Worm (Caenorhabditis elegans) whole organism, midembryonic: ENCODE results near the gene rheb-1.
"Not testable (repeated sequence)": the region's sequence is repeated elsewhere in the genome, so short reads cannot be mapped to it uniquely, and the experiment has no call there.

Experiments
- T22C8.4 ChIP-seq: fragments of 200-800 bp; sonication (Bioruptor generic); IDR thresholded peaks from 2 replicates; pipeline ENCODE4 v1.3.6; 2022; ENCODE audit warnings: missing genetic modification characterization, missing compliant biosample characterization
- cog-1 ChIP-seq: sonication (generic microtip); optimal IDR thresholded peaks from 2 replicates; lab custom pipeline; 2016; ENCODE audit warnings: missing genetic modification characterization, missing compliant biosample characterization
- flt-1 ChIP-seq: fragments of 200-800 bp; sonication (Bioruptor generic); IDR thresholded peaks from 2 replicates; pipeline ENCODE4 v1.3.6; 2022; ENCODE audit warnings: missing genetic modification characterization, missing compliant biosample characterization
- klf-2 ChIP-seq: fragments of 200-800 bp; sonication (Bioruptor generic); conservative IDR thresholded peaks from 2 replicates; pipeline ENCODE4 v1.3.6; 2022; ENCODE audit warnings: missing genetic modification reagents, missing genetic modification characterization, missing compliant biosample characterization
- med-1 ChIP-seq: sonication (generic microtip); optimal IDR thresholded peaks from 2 replicates; lab custom pipeline; 2017; ENCODE audit warnings: missing genetic modification characterization, mild to moderate bottlenecking, missing compliant biosample characterization, antibody characterized with exemption, missing genetic modification reagents; ENCODE audit not compliant: insufficient read depth
- ref-1 ChIP-seq: fragments of 200-800 bp; sonication (Bioruptor generic); conservative IDR thresholded peaks from 2 replicates; pipeline ENCODE4 v1.3.6; 2022; ENCODE audit warnings: missing genetic modification reagents, missing genetic modification characterization, missing compliant biosample characterization
- tab-1 ChIP-seq: fragments of 200-800 bp; sonication (Bioruptor generic); IDR thresholded peaks from 2 replicates; pipeline ENCODE4 v1.3.6; 2022; ENCODE audit warnings: missing genetic modification characterization, missing compliant biosample characterization
- ztf-23 ChIP-seq: fragments of 200-800 bp; sonication (Bioruptor generic); IDR thresholded peaks from 2 replicates; pipeline ENCODE4 v1.3.6; 2022; ENCODE audit warnings: missing genetic modification reagents, missing genetic modification characterization, missing compliant biosample characterization
- ztf-29 ChIP-seq: fragments of 200-800 bp; sonication (Bioruptor generic); IDR thresholded peaks from 2 replicates; pipeline ENCODE4 v1.3.6; 2022; ENCODE audit warnings: missing genetic modification reagents, missing genetic modification characterization, missing compliant biosample characterization

rheb-1 gene

DNA sequence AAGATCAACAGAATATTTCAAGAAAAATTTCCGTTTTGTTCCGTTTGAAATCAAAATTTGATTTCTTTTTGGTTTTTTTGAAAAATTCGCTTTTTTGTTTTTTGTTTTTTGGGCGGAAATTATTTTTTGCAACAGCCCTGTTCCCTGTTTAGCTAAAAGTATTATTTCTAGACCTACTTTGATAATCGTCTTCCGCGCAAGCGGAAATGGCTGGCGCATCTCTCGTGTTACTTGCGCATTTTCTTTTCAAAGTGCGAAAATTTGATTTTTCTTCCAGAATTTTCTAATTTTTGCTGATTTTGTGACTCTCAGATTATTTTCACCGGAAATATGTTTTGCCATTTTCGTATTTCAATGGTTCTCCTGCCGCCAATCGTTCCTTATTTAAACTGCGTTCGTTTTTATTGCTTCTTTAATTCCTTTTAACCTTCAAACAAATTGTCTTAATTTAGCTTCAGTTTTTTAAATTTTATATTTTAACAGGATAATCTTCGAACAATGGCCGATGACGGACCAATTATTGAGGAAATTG, 22.2 kb downstream of the rheb-1 start, which contains the start of gene cpar-1:
cpar-1 (plus strand) TSS at position 482 of the 532 bp plus-strand sequence.
- TF ChIP-seq flt-1 (no peak), ref-1 (GFP tag; lab: Robert Waterston, UW) (no peak), T22C8.4 (GFP tag; lab: Robert Waterston, UW) (no peak), cog-1 (tag; lab: Kevin White, UChicago) (no peak), ztf-23 (GFP tag; lab: Robert Waterston, UW) (no peak), klf-2 (no peak), tab-1 (GFP tag; lab: Robert Waterston, UW) (no peak), med-1 (no peak), ztf-29 (GFP tag; lab: Robert Waterston, UW) (no peak)

DNA sequence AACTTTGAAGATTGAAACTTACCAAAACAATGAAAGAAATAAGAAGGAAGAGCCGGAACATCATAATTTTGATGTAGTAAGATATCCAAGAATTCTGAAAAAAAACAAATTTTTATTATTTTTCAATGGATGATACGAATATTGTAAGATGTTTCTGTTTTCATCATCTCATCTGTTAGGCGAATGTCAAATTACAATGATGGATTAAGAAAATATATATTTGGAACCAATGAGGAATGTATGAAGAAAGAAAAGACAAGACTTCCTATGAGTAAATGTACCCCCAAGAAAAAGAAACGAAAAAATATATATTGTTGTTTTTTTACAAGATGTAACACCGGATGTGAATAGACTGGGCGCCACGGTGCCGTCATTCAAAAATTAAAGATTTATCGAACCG, 29.5 kb downstream of the rheb-1 start, which contains the start of gene T26G10.5:
T26G10.5 (minus strand) TSS at position 101 of the 400 bp plus-strand sequence.
- TF ChIP-seq ztf-23 (GFP tag; lab: Robert Waterston, UW): no peak
- no peak for TF ChIP-seq flt-1
- no peak for TF ChIP-seq med-1
- no peak for TF ChIP-seq T22C8.4 (GFP tag; lab: Robert Waterston, UW)
- no peak for TF ChIP-seq cog-1 (tag; lab: Kevin White, UChicago)
- no peak for TF ChIP-seq klf-2
- no peak for TF ChIP-seq ref-1 (GFP tag; lab: Robert Waterston, UW)
- no peak for TF ChIP-seq ztf-29 (GFP tag; lab: Robert Waterston, UW)
- TF ChIP-seq tab-1 (GFP tag; lab: Robert Waterston, UW): no peak

DNA sequence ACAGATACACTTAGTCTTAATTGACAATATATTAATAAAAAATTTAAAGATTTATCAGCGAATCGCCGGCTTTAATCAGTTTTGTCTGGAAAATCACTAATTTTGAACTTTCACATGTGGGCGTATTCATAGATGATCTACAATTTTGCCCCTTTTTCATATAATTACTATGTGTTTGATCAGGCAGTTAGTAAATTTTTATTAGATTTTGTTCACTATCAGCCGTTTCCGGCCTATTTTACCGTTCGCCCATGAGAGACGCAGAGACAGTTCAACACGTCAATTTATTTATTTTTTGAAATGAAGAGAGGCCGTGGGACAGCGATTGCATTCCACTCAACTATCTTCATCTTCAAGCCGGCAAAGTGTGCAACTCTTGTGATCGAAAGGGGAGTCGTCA, 35.6 kb downstream of the rheb-1 start, which contains the start of gene T26G10.4:
T26G10.4 (plus strand) TSS at position 301 of the 400 bp plus-strand sequence.
- not testable (repeated sequence) for TF ChIP-seq cog-1 (tag; lab: Kevin White, UChicago); tab-1 (GFP tag; lab: Robert Waterston, UW); flt-1

DNA sequence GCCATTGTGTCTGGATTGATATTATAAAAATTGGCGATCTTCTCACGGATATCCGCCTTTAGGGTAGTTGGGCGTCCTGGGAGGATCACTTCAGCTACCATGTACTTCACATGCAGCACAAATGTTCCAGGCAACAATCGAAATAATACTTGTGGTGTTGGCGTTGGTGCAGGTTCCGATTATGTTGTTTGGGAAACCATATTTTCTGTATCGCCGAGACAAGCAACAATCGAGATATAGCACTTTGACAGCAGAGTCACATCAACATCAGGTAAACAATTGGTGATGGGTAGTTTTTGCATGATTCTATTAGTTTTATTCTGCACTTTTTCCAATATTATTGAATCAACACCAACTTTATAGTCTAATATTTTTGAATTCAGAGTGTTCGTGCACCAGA, 42.5 kb downstream of the rheb-1 start, which contains the start of gene T26G10.3:
T26G10.3 (minus strand) TSS at position 101 of the 400 bp plus-strand sequence.
- TF ChIP-seq klf-2: no peak
- TF ChIP-seq ztf-23 (GFP tag; lab: Robert Waterston, UW): no peak
- TF ChIP-seq flt-1: no peak
- TF ChIP-seq tab-1 (GFP tag; lab: Robert Waterston, UW): no peak
- no peak for TF ChIP-seq cog-1 (tag; lab: Kevin White, UChicago)
- no peak for TF ChIP-seq ztf-29 (GFP tag; lab: Robert Waterston, UW)
- no peak for TF ChIP-seq med-1
- TF ChIP-seq ref-1 (GFP tag; lab: Robert Waterston, UW): no peak
- TF ChIP-seq T22C8.4 (GFP tag; lab: Robert Waterston, UW): no peak

DNA sequence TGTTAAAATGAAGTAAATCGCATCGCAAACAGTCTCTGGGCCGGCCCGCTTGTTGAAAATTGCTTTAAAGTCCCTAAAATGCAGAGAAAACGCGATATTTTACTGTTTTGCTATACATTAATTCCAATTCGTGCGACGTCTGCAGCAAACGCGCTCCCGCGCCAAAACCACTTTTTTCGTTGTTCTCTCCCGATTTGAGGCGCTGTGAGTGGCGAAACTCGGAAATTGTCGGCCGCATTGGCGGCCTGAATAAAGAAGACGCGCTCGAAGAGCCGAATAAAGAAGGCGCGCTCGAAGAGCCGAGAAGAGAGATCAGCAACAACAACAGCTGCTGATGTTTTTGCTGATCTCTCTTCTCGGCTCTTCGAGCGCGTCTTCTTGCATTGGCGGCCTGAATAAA, 47.5 kb downstream of the rheb-1 start:
- TF ChIP-seq tab-1 (GFP tag; lab: Robert Waterston, UW): 0 out of 2 replicates have a peak, but pooled peaks have one; percentile 45

DNA sequence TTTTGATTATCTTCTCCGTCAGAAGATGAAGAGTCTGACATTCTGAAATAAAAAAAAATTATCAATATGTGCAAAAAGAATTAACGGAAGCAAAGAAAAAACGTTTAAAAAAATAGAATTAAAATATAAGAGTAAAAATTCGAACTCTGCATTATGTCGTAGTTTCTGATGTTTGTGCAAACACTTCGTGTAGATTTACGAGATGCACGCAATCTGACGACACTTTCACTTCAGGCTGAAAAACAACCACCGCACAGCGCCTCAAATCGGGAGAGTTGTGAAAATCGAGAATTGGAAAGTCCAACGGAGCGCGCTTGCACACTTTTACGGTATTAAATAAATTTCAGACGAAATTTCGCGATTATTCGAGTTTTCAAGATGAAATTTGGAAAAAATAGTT, 49.2 kb downstream of the rheb-1 start, which contains the start of gene T26G10.1:
T26G10.1 (minus strand) TSS at position 42 of the 400 bp plus-strand sequence.
- no peak for TF ChIP-seq cog-1 (tag; lab: Kevin White, UChicago)
- TF ChIP-seq ztf-29 (GFP tag; lab: Robert Waterston, UW): no peak
- no peak for TF ChIP-seq flt-1
- TF ChIP-seq ztf-23 (GFP tag; lab: Robert Waterston, UW): peak; percentile 47; the same call in 1 of the 2 replicates
